Fruit fly (Drosophila melanogaster): ENCODE data around the gene Tmem43.
A peak's percentile ranks its signal among the peaks of the same experiment; 100 is the strongest.

Gene Tmem43

DNA sequence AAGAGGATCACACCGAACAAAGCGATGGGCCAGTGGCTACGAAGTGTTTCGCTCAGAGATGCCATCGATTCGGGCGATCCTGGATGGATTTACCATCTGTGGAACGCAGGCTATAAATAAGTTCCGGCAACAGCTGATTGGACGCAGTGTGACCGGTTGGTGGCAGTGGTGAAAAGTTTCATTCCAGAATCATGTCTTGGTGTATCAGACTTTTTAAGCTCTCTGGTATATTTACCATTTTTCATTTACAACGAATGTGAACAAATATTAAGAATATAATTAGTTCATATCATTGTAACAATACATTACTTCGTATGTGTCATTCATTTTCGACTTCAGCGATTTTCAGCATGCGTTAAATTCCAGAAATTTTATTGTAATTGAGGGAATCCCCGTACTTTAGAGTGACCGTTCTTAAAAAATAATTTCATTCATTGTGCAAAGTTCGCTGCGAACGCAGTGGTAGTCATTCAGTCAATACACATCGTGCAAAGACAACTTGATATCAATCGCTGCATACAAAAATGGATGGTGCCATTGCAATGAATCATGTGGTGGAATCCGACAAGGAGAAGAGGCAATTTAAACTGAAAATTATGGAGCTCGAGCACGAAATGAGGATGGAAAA is at the start of gene Tmem43 (continued):
- TF ChIP-seq MESR4 (GFP tag; optimal IDR thresholded peaks at IDR 0.05) (peak; percentile 65), stwl (tag; optimal IDR thresholded peaks at IDR 0.05) (peak; percentile 54), unc-4 (GFP tag; IDR thresholded peaks at IDR 0.05; ENCODE audit: partially characterized antibody) (peak; percentile 40; the same call in 1 of the 2 replicates), Med (GFP tag) (peak; percentile 81), gfzf (GFP tag; optimal IDR thresholded peaks at IDR 0.05) (peak; percentile 79), Pdp1 (GFP tag; optimal IDR thresholded peaks at IDR 0.05) (no peak), CG10366 (GFP tag; IDR thresholded peaks at IDR 0.05) (no peak), Sin3A (optimal IDR thresholded peaks at IDR 0.05) (peak; percentile 53), crp (GFP tag; optimal IDR thresholded peaks at IDR 0.05) (peak in 1 of 2 experiments; percentile 86), ERR (GFP tag; optimal IDR thresholded peaks at IDR 0.05) (no peak)

DNA sequence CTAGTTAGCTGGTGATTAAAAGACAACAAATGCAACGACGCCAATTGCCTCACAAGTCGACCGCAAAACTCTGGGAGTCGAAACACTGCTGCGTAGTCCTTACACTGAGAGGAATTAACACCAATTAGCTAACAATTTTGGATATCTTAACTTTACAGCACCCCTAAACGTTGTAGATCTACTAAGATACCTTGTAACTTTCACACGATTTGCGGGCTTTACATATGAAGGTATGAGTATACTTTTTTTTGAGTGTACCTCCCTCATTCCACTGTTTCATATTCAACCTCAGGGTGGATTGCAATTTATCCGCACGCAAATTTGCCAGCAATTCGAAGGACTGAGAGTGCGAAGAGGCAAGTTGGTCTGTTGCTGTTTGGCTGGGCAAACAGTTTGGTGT is 48.6 kb upstream of the Tmem43 start:
- TF ChIP-seq CG2712 (tag; optimal IDR thresholded peaks at IDR 0.05) (peak; percentile 9), CG11504 (tag; optimal IDR thresholded peaks at IDR 0.05) (peak; percentile 20), CG14860 (GFP tag; IDR thresholded peaks at IDR 0.05; ENCODE audit: partially characterized antibody) (no peak), Hr78 (GFP tag; optimal IDR thresholded peaks at IDR 0.05) (no peak), CG14667 (GFP tag; IDR thresholded peaks at IDR 0.05) (no peak), Oli (tag; optimal IDR thresholded peaks at IDR 0.05) (peak; percentile 17), otp (GFP tag; IDR thresholded peaks at IDR 0.05) (0 out of 3 replicates have a peak, but pooled peaks have one; percentile 31), Six4 (GFP tag; optimal IDR thresholded peaks at IDR 0.05) (no peak), Rx (GFP tag; IDR thresholded peaks at IDR 0.05) (no peak), CG3995 (GFP tag; optimal IDR thresholded peaks at IDR 0.05) (no peak), Awh (GFP tag; IDR thresholded peaks at IDR 0.05) (no peak), CG4404 (GFP tag; IDR thresholded peaks at IDR 0.05) (0 out of 2 replicates have a peak, but pooled peaks have one; percentile 43), CG15073 (GFP tag; optimal IDR thresholded peaks at IDR 0.05) (no peak), Sry-δ (GFP tag; optimal IDR thresholded peaks at IDR 0.05) (no peak), CG7839 (tag; optimal IDR thresholded peaks at IDR 0.05) (peak; percentile 16), vfl (GFP tag; optimal IDR thresholded peaks at IDR 0.05) (no peak), dmrt11E (tag; optimal IDR thresholded peaks at IDR 0.05) (peak; percentile 36), fd3F (GFP tag; optimal IDR thresholded peaks at IDR 0.05) (no peak), HHEX (GFP tag; optimal IDR thresholded peaks at IDR 0.05) (no peak), D19B (GFP tag; optimal IDR thresholded peaks at IDR 0.05) (no peak), sqz (GFP tag; optimal IDR thresholded peaks at IDR 0.05) (no peak), CG10209 (GFP tag; optimal IDR thresholded peaks at IDR 0.05) (no peak), CG18262 (tag; optimal IDR thresholded peaks at IDR 0.05) (peak; percentile 21), Hr51 (GFP tag; optimal IDR thresholded peaks at IDR 0.05) (no peak), CG13624 (GFP tag; optimal IDR thresholded peaks at IDR 0.05) (no peak), CG7372 (GFP tag; IDR thresholded peaks at IDR 0.05) (no peak), dimm (GFP tag; IDR thresholded peaks at IDR 0.05) (no peak), Ets65A (GFP tag) (peak; percentile 88), Dek (tag; optimal IDR thresholded peaks at IDR 0.05) (no peak), dmrt99B (tag; optimal IDR thresholded peaks at IDR 0.05) (no peak), CG8281 (tag; optimal IDR thresholded peaks at IDR 0.05) (no peak), bowl (GFP tag; IDR thresholded peaks at IDR 0.05) (no peak), CG1024 (GFP tag; IDR thresholded peaks at IDR 0.05) (no peak), Sox100B (GFP tag; optimal IDR thresholded peaks at IDR 0.05) (no peak), CG31224 (GFP tag; IDR thresholded peaks at IDR 0.05) (no peak), CG14014 (GFP tag; IDR thresholded peaks at IDR 0.05) (no peak), nom (GFP tag; optimal IDR thresholded peaks at IDR 0.05) (no peak), CG15011 (GFP tag; optimal IDR thresholded peaks at IDR 0.05) (no peak), CG9797 (GFP tag; optimal IDR thresholded peaks at IDR 0.05) (no peak)
